Fruit fly (Drosophila melanogaster) whole organism, wandering third instar larva: ENCODE results near the gene CG12998.

Source experiments
- Abd-B ChIP-seq: fragments of >200 bp; optimal IDR thresholded peaks from 2 replicates; lab custom pipeline; 2017; ENCODE audit warnings: missing biosample characterization, missing genetic modification characterization
- CG32264 ChIP-seq: fragments of 200-800 bp; sonication (Bioruptor generic); optimal IDR thresholded peaks from 2 replicates; lab custom pipeline; 2016; ENCODE audit warnings: missing biosample characterization, missing genetic modification characterization
- CG9705 ChIP-seq: fragments of 200-800 bp; sonication (Bioruptor generic); optimal IDR thresholded peaks from 2 replicates; lab custom pipeline; 2018; ENCODE audit warnings: missing biosample characterization, mild to moderate bottlenecking, missing genetic modification characterization
- CrebA ChIP-seq: fragments of 200-800 bp; sonication (Bioruptor generic); optimal IDR thresholded peaks from 2 replicates; lab custom pipeline; 2016; ENCODE audit warnings: missing biosample characterization, mild to moderate bottlenecking, missing genetic modification characterization, borderline replicate concordance
- Dfd ChIP-seq: fragments of >200 bp; optimal IDR thresholded peaks from 2 replicates; lab custom pipeline; 2017; ENCODE audit warnings: missing biosample characterization, missing genetic modification characterization
- Dif ChIP-seq: fragments of 200-275, 200-300 bp; sonication (Bioruptor generic); optimal IDR thresholded peaks from 2 replicates; lab custom pipeline; 2018; ENCODE audit warnings: missing biosample characterization, missing genetic modification characterization; ENCODE audit not compliant: partially characterized antibody
- GATAd ChIP-seq: sonication (Bioruptor generic); optimal IDR thresholded peaks from 2 replicates; lab custom pipeline; 2016; ENCODE audit warnings: missing biosample characterization, missing genetic modification characterization
- HLH106 ChIP-seq: fragments of 200-800 bp; optimal IDR thresholded peaks from 3 replicates; lab custom pipeline; 2019; ENCODE audit warnings: missing biosample characterization, mild to moderate bottlenecking, missing genetic modification characterization, moderate library complexity
- Hnf4 ChIP-seq: fragments of 200-800 bp; sonication (Bioruptor generic); optimal IDR thresholded peaks from 2 replicates; lab custom pipeline; 2016; ENCODE audit warnings: missing biosample characterization, mild to moderate bottlenecking, missing genetic modification characterization
- Hr78 ChIP-seq: fragments of >200 bp; optimal IDR thresholded peaks from 2 replicates; lab custom pipeline; 2017; ENCODE audit warnings: missing biosample characterization, missing genetic modification characterization
- Hr83 ChIP-seq: fragments of 200-300 bp; sonication (Bioruptor generic); optimal IDR thresholded peaks from 2 replicates; lab custom pipeline; 2016; ENCODE audit warnings: missing biosample characterization, mild to moderate bottlenecking, missing genetic modification characterization, moderate library complexity; ENCODE audit not compliant: poor library complexity, severe bottlenecking
- Jra ChIP-seq: sonication (Bioruptor generic); optimal IDR thresholded peaks from 2 replicates; lab custom pipeline; 2016; ENCODE audit warnings: missing biosample characterization, missing genetic modification characterization
- Mio ChIP-seq: sonication (Bioruptor generic); optimal IDR thresholded peaks from 2 replicates; lab custom pipeline; 2016; ENCODE audit warnings: missing biosample characterization, missing genetic modification characterization
- Myc ChIP-seq: fragments of >200 bp; optimal IDR thresholded peaks from 2 replicates; lab custom pipeline; 2017
- N ChIP-seq: fragments of >200 bp; optimal IDR thresholded peaks from 2 replicates; lab custom pipeline; 2018; ENCODE audit warnings: missing biosample characterization, missing external identifiers, missing genetic modification characterization
- OdsH ChIP-seq: fragments of 200-800 bp; sonication (Bioruptor generic); optimal IDR thresholded peaks from 2 replicates; lab custom pipeline; 2016; ENCODE audit warnings: missing biosample characterization, mild to moderate bottlenecking, missing genetic modification characterization
- Rel ChIP-seq, 2 experiments: fragments of 200-800 bp; sonication (Bioruptor generic) in 1 of 2; optimal IDR thresholded peaks; 2 replicates in 1 of 2; 3 replicates in 1 of 2; lab custom pipeline; 2016 to 2019; ENCODE audit warnings: mild to moderate bottlenecking in 2 of 2, missing biosample characterization in 2 of 2, missing genetic modification characterization in 2 of 2, moderate library complexity in 1 of 2
- Sp1 ChIP-seq: fragments of 200-800 bp; sonication (Bioruptor generic); optimal IDR thresholded peaks from 3 replicates; lab custom pipeline; 2019; ENCODE audit warnings: missing biosample characterization, mild to moderate bottlenecking, missing genetic modification characterization, moderate library complexity
- Vsx2 ChIP-seq: fragments of 200-300, 225-300 bp; sonication (Bioruptor generic); optimal IDR thresholded peaks from 2 replicates; lab custom pipeline; 2018; ENCODE audit warnings: missing biosample characterization, missing genetic modification characterization; ENCODE audit not compliant: partially characterized antibody
- br ChIP-seq: fragments of 200-800 bp; sonication (Bioruptor generic); optimal IDR thresholded peaks from 2 replicates; lab custom pipeline; 2016; ENCODE audit warnings: missing biosample characterization, missing genetic modification characterization
- brk ChIP-seq: fragments of 200-800 bp; sonication (Bioruptor generic); optimal IDR thresholded peaks from 2 replicates; lab custom pipeline; 2016; ENCODE audit warnings: missing biosample characterization, mild to moderate bottlenecking, missing genetic modification characterization
- dl ChIP-seq, 2 experiments: fragments of 175-275, 200-275 bp in 1 of 2; fragments of 200-275 bp in 1 of 2; sonication (Bioruptor generic); optimal IDR thresholded peaks; lab custom pipeline; 2018; ENCODE audit warnings: mild to moderate bottlenecking in 2 of 2, missing biosample characterization in 2 of 2, missing genetic modification characterization in 2 of 2, moderate library complexity in 2 of 2; ENCODE audit not compliant: partially characterized antibody in 2 of 2, insufficient read depth in 1 of 2
- dmrt93B ChIP-seq: fragments of 200-800 bp; sonication (Bioruptor generic); optimal IDR thresholded peaks from 2 replicates; lab custom pipeline; 2018; ENCODE audit warnings: missing biosample characterization, mild to moderate bottlenecking, missing genetic modification characterization
- dsf ChIP-seq: sonication (Bioruptor generic); optimal IDR thresholded peaks from 2 replicates; lab custom pipeline; 2016; ENCODE audit warnings: missing biosample characterization, missing genetic modification characterization, borderline replicate concordance
- ey ChIP-seq: fragments of 200-800 bp; sonication (Bioruptor generic); optimal IDR thresholded peaks from 2 replicates; lab custom pipeline; 2016; ENCODE audit warnings: missing biosample characterization, missing genetic modification characterization
- foxo ChIP-seq, 2 experiments: fragments of 200-800 bp; sonication (Bioruptor generic); optimal IDR thresholded peaks; 2 replicates in 1 of 2; 3 replicates in 1 of 2; lab custom pipeline; 2016 to 2017; ENCODE audit warnings: missing biosample characterization in 2 of 2, missing genetic modification characterization in 2 of 2
- fru ChIP-seq: fragments of 200-800 bp; sonication (Bioruptor generic); optimal IDR thresholded peaks from 3 replicates; lab custom pipeline; 2016; ENCODE audit warnings: missing biosample characterization, mild to moderate bottlenecking, missing genetic modification characterization
- h ChIP-seq: fragments of 200-800 bp; sonication (Bioruptor generic); optimal IDR thresholded peaks from 3 replicates; lab custom pipeline; 2016; ENCODE audit warnings: missing biosample characterization, mild to moderate bottlenecking, missing genetic modification characterization
- jim ChIP-seq: fragments of 175-275, 200-325 bp; sonication (Bioruptor generic); optimal IDR thresholded peaks from 2 replicates; lab custom pipeline; 2016; ENCODE audit warnings: missing biosample characterization, mild to moderate bottlenecking, missing genetic modification characterization
- lola ChIP-seq: fragments of >200 bp; optimal IDR thresholded peaks from 2 replicates; lab custom pipeline; 2017; ENCODE audit warnings: missing biosample characterization, missing genetic modification characterization
- pan ChIP-seq: fragments of >200 bp; optimal IDR thresholded peaks from 2 replicates; lab custom pipeline; 2017
- psq ChIP-seq: fragments of 200-800 bp; sonication (Bioruptor generic); optimal IDR thresholded peaks from 3 replicates; lab custom pipeline; 2017; ENCODE audit warnings: missing biosample characterization, mild to moderate bottlenecking, missing genetic modification characterization, moderate library complexity
- rgr ChIP-seq: fragments of 200-800 bp; sonication (Bioruptor generic); optimal IDR thresholded peaks from 3 replicates; lab custom pipeline; 2016; ENCODE audit warnings: missing biosample characterization, mild to moderate bottlenecking, missing genetic modification characterization
- sage ChIP-seq: fragments of 200-800 bp; sonication (Bioruptor generic); optimal IDR thresholded peaks from 2 replicates; lab custom pipeline; 2016; ENCODE audit warnings: missing biosample characterization, mild to moderate bottlenecking, missing genetic modification characterization
- sv ChIP-seq: fragments of 200-800 bp; sonication (Bioruptor generic); optimal IDR thresholded peaks from 3 replicates; lab custom pipeline; 2016; ENCODE audit warnings: missing biosample characterization, missing genetic modification characterization
- tai ChIP-seq: sonication (Bioruptor generic); optimal IDR thresholded peaks from 2 replicates; lab custom pipeline; 2016; ENCODE audit warnings: missing biosample characterization, missing genetic modification characterization
- usp ChIP-seq: fragments of >200 bp; optimal IDR thresholded peaks from 2 replicates; lab custom pipeline; 2017; ENCODE audit warnings: missing biosample characterization, missing genetic modification characterization
- woc ChIP-seq: sonication (Bioruptor generic); optimal IDR thresholded peaks from 2 replicates; lab custom pipeline; 2016; ENCODE audit warnings: missing biosample characterization, mild to moderate bottlenecking, missing genetic modification characterization

Gene CG12998

dm6 chrX:17236468-17236867, 18.0 kb downstream of the CG12998 start:
- TF ChIP-seq CG9705 (GFP tag; lab: Kevin White, UChicago) (no peak), h (GFP tag; lab: Kevin White, UChicago) (no peak), psq (no peak), pan (no peak), Hr78 (GFP tag; lab: Kevin White, UChicago) (no peak), HLH106 (no peak), rgr (GFP tag; lab: Kevin White, UChicago) (no peak), Dfd (GFP tag; lab: Kevin White, UChicago) (no peak), fru (no peak), usp (GFP tag; lab: Kevin White, UChicago) (no peak), Rel (GFP tag; optimal IDR thresholded peaks at IDR 0.05; lab: Kevin White, UChicago) (no peak), Rel (tag; optimal IDR thresholded peaks at IDR 0.05; lab: Kevin White, UChicago) (no peak), dl (GFP tag; optimal IDR thresholded peaks at IDR 0.05; lab: Kevin White, UChicago; ENCODE audit: insufficient read depth in 1 of 2, partially characterized antibody in 2 of 2) (no peak), Abd-B (GFP tag; lab: Kevin White, UChicago) (no peak), CrebA (GFP tag; lab: Kevin White, UChicago) (no peak), sage (GFP tag; lab: Kevin White, UChicago) (no peak), Jra (GFP tag; lab: Kevin White, UChicago) (no peak), sv (GFP tag; lab: Kevin White, UChicago) (no peak), br (GFP tag; lab: Kevin White, UChicago) (no peak), Sp1 (GFP tag; lab: Kevin White, UChicago) (no peak)

dm6 chrX:17237421-17237820, 19.0 kb downstream of the CG12998 start:
- no peak for TF ChIP-seq Hnf4 (GFP tag; lab: Kevin White, UChicago)
- no peak for TF ChIP-seq CG9705 (GFP tag; lab: Kevin White, UChicago)
- no peak for TF ChIP-seq CG32264 (GFP tag; lab: Kevin White, UChicago)
- TF ChIP-seq woc = no peak
- TF ChIP-seq fru = peak; percentile 32
- TF ChIP-seq Mio (GFP tag; lab: Kevin White, UChicago) = no peak
- peak; percentile 49 for TF ChIP-seq h (GFP tag; lab: Kevin White, UChicago)
- no peak for TF ChIP-seq br (GFP tag; lab: Kevin White, UChicago)
- peak; percentile 42 for TF ChIP-seq psq
- no peak for TF ChIP-seq Hr78 (GFP tag; lab: Kevin White, UChicago)
- no peak for TF ChIP-seq Sp1 (GFP tag; lab: Kevin White, UChicago)
- peak in 1 of 2 experiments; percentile 18 for TF ChIP-seq foxo (GFP tag; optimal IDR thresholded peaks at IDR 0.05; lab: Kevin White, UChicago)
- TF ChIP-seq brk (GFP tag; lab: Kevin White, UChicago) = no peak
- peak; percentile 21 for TF ChIP-seq ey
- no peak for TF ChIP-seq dsf (GFP tag; lab: Kevin White, UChicago)
- TF ChIP-seq Vsx2 (GFP tag; lab: Kevin White, UChicago) = no peak
- no peak for TF ChIP-seq sage (GFP tag; lab: Kevin White, UChicago)
- TF ChIP-seq Jra (GFP tag; lab: Kevin White, UChicago) = no peak
- peak; percentile 2 for TF ChIP-seq dmrt93B
- no peak for TF ChIP-seq Hr83 (GFP tag; lab: Kevin White, UChicago)
- TF ChIP-seq usp (GFP tag; lab: Kevin White, UChicago) = no peak
- TF ChIP-seq Abd-B (GFP tag; lab: Kevin White, UChicago) = no peak
- no peak for TF ChIP-seq N (GFP tag; lab: Kevin White, UChicago)
- TF ChIP-seq Myc (lab: Kevin White, UChicago) = no peak
- TF ChIP-seq Rel (GFP tag; optimal IDR thresholded peaks at IDR 0.05; lab: Kevin White, UChicago) = no peak
- no peak for TF ChIP-seq Rel (tag; optimal IDR thresholded peaks at IDR 0.05; lab: Kevin White, UChicago)
- no peak for TF ChIP-seq dl (GFP tag; optimal IDR thresholded peaks at IDR 0.05; lab: Kevin White, UChicago; ENCODE audit: insufficient read depth in 1 of 2, partially characterized antibody in 2 of 2)
- no peak for TF ChIP-seq sv (GFP tag; lab: Kevin White, UChicago)
- peak; percentile 54 for TF ChIP-seq OdsH (GFP tag; lab: Kevin White, UChicago)
- TF ChIP-seq rgr (GFP tag; lab: Kevin White, UChicago) = peak; percentile 52
- TF ChIP-seq Dif = no peak
- TF ChIP-seq lola (GFP tag; lab: Kevin White, UChicago) = no peak
- no peak for TF ChIP-seq tai (GFP tag; lab: Kevin White, UChicago)
- no peak for TF ChIP-seq Dfd (GFP tag; lab: Kevin White, UChicago)
- no peak for TF ChIP-seq CrebA (GFP tag; lab: Kevin White, UChicago)
- TF ChIP-seq HLH106 = peak; percentile 27
- TF ChIP-seq GATAd (GFP tag; lab: Kevin White, UChicago) = no peak
- TF ChIP-seq jim (GFP tag; lab: Kevin White, UChicago) = no peak
- TF ChIP-seq pan = no peak
